Worm (Caenorhabditis elegans) whole organism, L3 larva: ENCODE results near the gene crld-1.

Source experiments
- nfya-1 ChIP-seq: sonication (generic microtip); optimal IDR thresholded peaks from 2 replicates; lab custom pipeline; 2017; ENCODE audit warnings: missing genetic modification characterization, mild to moderate bottlenecking, missing compliant biosample characterization, antibody characterized with exemption, moderate library complexity; ENCODE audit not compliant: insufficient read depth
- nhr-28 ChIP-seq: fragments of 150-350 bp; optimal IDR thresholded peaks from 2 replicates; lab custom pipeline; 2014; ENCODE audit warnings: missing biosample characterization, missing genetic modification characterization
- unc-39 ChIP-seq: sonication (generic microtip); optimal IDR thresholded peaks from 4 replicates; lab custom pipeline; 2017; ENCODE audit warnings: missing biosample characterization, missing genetic modification characterization

DNA sequence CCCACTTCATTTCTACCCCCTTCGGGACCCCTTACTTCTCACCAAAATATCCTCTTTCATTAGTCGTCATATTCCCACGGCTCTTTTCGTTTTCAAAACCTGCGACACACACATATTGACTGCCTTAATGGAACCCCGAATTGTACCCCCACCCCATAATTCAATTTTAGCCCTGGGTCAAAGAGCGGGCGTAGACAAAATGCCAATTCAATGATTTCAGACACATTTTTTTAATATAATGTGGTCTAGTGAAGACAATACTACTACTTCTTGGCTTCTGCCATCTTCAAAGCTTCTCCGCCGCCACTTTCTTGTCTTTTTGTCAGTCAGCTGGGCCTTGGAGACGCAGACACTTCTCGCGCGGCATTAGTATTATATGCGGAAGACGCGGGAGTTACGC is 26.5 kb downstream of the crld-1 start:
- no peak for TF ChIP-seq unc-39 (tag; lab: Kevin White, UChicago)
- TF ChIP-seq nhr-28, result no peak
- TF ChIP-seq nfya-1 (tag; lab: Kevin White, UChicago), result no peak
